Worm (Caenorhabditis elegans): ENCODE results near the gene ncx-6.

DNA sequence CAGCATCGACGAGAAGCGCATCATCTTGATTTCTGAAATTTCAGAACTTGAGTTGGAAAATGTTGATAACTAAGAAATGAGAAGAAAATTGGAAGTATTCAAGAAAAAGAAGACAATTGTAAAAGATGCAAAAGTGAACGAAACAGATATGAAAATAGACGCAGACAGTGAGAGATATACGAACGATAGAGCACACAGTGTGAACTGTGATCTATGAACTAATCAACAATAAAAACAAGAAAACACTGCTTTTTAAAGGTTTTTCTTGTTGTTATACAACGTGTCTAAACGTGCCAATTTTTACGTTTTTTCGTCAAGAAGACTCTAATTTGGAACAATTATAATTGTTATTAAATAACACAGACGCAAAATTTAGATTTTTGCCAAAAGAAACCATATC is 39.1 kb upstream of the ncx-6 start, which contains the start of gene ech-6:
- no peak for TF ChIP-seq ceh-16 (tag; optimal IDR thresholded peaks at IDR 0.05)
- no peak for TF ChIP-seq tbx-2 (tag; optimal IDR thresholded peaks at IDR 0.05)
- TF ChIP-seq ztf-4 (tag; optimal IDR thresholded peaks at IDR 0.05): no peak
- no peak for TF ChIP-seq nhr-76 (tag; optimal IDR thresholded peaks at IDR 0.05)
- no peak for TF ChIP-seq ztf-11 (tag; optimal IDR thresholded peaks at IDR 0.05)
- no peak for TF ChIP-seq lin-15B (tag; optimal IDR thresholded peaks at IDR 0.05)
- TF ChIP-seq ceh-9 (tag; optimal IDR thresholded peaks at IDR 0.05): no peak
- TF ChIP-seq nhr-23 (tag; optimal IDR thresholded peaks at IDR 0.05): no peak
- TF ChIP-seq nhr-11 (tag; optimal IDR thresholded peaks at IDR 0.05): no peak
- no peak for TF ChIP-seq unc-39 (tag; optimal IDR thresholded peaks at IDR 0.05)

All from whole organism, L3 larva.